Worm (Caenorhabditis elegans) whole organism, late embryonic: ENCODE measurements around the gene atp-4.

Source experiments
- T23F11.4 ChIP-seq: fragments of 200-800 bp; sonication (Bioruptor generic); optimal IDR thresholded peaks from 2 replicates; lab custom pipeline; 2018; ENCODE audit warnings: mild to moderate bottlenecking, missing genetic modification characterization, missing compliant biosample characterization
- ama-1 ChIP-seq: fragments of 150-350 bp; optimal IDR thresholded peaks from 2 replicates; lab custom pipeline; 2014
- ceh-18 ChIP-seq: sonication (generic microtip); optimal IDR thresholded peaks from 2 replicates; lab custom pipeline; 2016; ENCODE audit warnings: missing genetic modification characterization, missing compliant biosample characterization
- ceh-24 ChIP-seq: sonication (generic microtip); optimal IDR thresholded peaks from 2 replicates; lab custom pipeline; 2016; ENCODE audit warnings: mild to moderate bottlenecking, missing genetic modification characterization, missing compliant biosample characterization
- ceh-30 ChIP-seq: fragments of 150-350 bp; optimal IDR thresholded peaks from 2 replicates; lab custom pipeline; 2014; ENCODE audit warnings: missing biosample characterization, missing genetic modification characterization
- ets-4 ChIP-seq: sonication (generic microtip); optimal IDR thresholded peaks from 2 replicates; lab custom pipeline; 2016; ENCODE audit warnings: missing genetic modification characterization, missing compliant biosample characterization
- hlh-13 ChIP-seq: fragments of 200-800 bp; sonication (Bioruptor generic); optimal IDR thresholded peaks from 2 replicates; lab custom pipeline; 2018; ENCODE audit warnings: mild to moderate bottlenecking, missing genetic modification characterization, missing compliant biosample characterization
- nhr-11 ChIP-seq: fragments of 150-350 bp; optimal IDR thresholded peaks from 2 replicates; lab custom pipeline; 2014; ENCODE audit warnings: missing biosample characterization, missing genetic modification characterization
- nhr-232 ChIP-seq: sonication (generic microtip); optimal IDR thresholded peaks from 2 replicates; lab custom pipeline; 2016; ENCODE audit warnings: missing genetic modification characterization, missing compliant biosample characterization
- sox-2 ChIP-seq: fragments of 200-800 bp; sonication (Bioruptor generic); IDR thresholded peaks from 2 replicates; pipeline ENCODE4 v1.3.6; 2022; ENCODE audit warnings: missing genetic modification reagents, missing genetic modification characterization, missing compliant biosample characterization
- sox-4 ChIP-seq: sonication (generic microtip); optimal IDR thresholded peaks from 2 replicates; lab custom pipeline; 2017; ENCODE audit warnings: mild to moderate bottlenecking, missing genetic modification characterization, inconsistent platforms, missing compliant biosample characterization
- unc-86 ChIP-seq: sonication (generic microtip); optimal IDR thresholded peaks from 2 replicates; lab custom pipeline; 2016; ENCODE audit warnings: missing genetic modification characterization, missing compliant biosample characterization
- ztf-16 ChIP-seq: sonication (generic microtip); optimal IDR thresholded peaks from 2 replicates; lab custom pipeline; 2017; ENCODE audit warnings: missing genetic modification characterization, missing compliant biosample characterization

ce11 chrV:6476026-6476425 lies 49.1 kb upstream of the atp-4 start:
- TF ChIP-seq sox-2 (GFP tag; lab: Robert Waterston, UW) (no peak), T23F11.4 (GFP tag; lab: Kevin White, UChicago) (no peak), nhr-232 (tag; lab: Kevin White, UChicago) (no peak), ceh-30 (no peak), hlh-13 (GFP tag; lab: Kevin White, UChicago) (no peak), ceh-24 (tag; lab: Kevin White, UChicago) (no peak), ztf-16 (tag; lab: Kevin White, UChicago) (no peak), ceh-18 (tag; lab: Kevin White, UChicago) (no peak), ama-1 (no peak), ets-4 (tag; lab: Kevin White, UChicago) (no peak), unc-86 (tag; lab: Kevin White, UChicago) (no peak), sox-4 (tag; lab: Kevin White, UChicago) (no peak), nhr-11 (tag; lab: Kevin White, UChicago) (no peak)
